Worm (Caenorhabditis elegans): Measurements from ENCODE around the gene lonp-2.

ce11 chrIII:12156582-12156981 lies 49.0 kb downstream of the lonp-2 start:
- TF ChIP-seq ztf-11 (tag; optimal IDR thresholded peaks at IDR 0.05) (no peak), pha-4 (tag; optimal IDR thresholded peaks at IDR 0.05) (no peak), bed-3 (GFP tag; optimal IDR thresholded peaks at IDR 0.05) (no peak), unc-39 (tag; optimal IDR thresholded peaks at IDR 0.05) (no peak), mep-1 (tag; optimal IDR thresholded peaks at IDR 0.05) (no peak), snpc-4 (tag; optimal IDR thresholded peaks at IDR 0.05) (no peak), mls-2 (tag; optimal IDR thresholded peaks at IDR 0.05) (no peak), M03D4.4 (tag; optimal IDR thresholded peaks at IDR 0.05) (no peak), flh-1 (GFP tag; optimal IDR thresholded peaks at IDR 0.05) (no peak), nhr-76 (tag; optimal IDR thresholded peaks at IDR 0.05) (no peak), blmp-1 (tag; optimal IDR thresholded peaks at IDR 0.05) (no peak), ceh-43 (GFP tag; optimal IDR thresholded peaks at IDR 0.05) (no peak)

All from whole organism, mixed stage, embryonic.